Fruit fly (Drosophila melanogaster): ENCODE results near the gene mus302.

- no peak for TF ChIP-seq CG6792 (GFP tag; optimal IDR thresholded peaks at IDR 0.05)
- TF ChIP-seq CG10669 (GFP tag; optimal IDR thresholded peaks at IDR 0.05) = no peak
These were observed 3.3 kb upstream of the mus302 start, which contains the start of gene CG9706 for dm6 chr3L:16782789-16783188.

Data from whole organism, prepupa.